Fruit fly (Drosophila melanogaster) whole organism, embryonic: ENCODE measurements around the gene CG7715.

ENCODE experiments used
- Ada2b ChIP-seq: fragments of 200-800 bp; sonication (Bioruptor generic); IDR thresholded peaks from 2 replicates; pipeline ENCODE4 v1.3.6; 2022; ENCODE audit warnings: missing biosample characterization, missing genetic modification characterization
- CG10543 ChIP-seq: fragments of 200-800 bp; sonication (Bioruptor generic); optimal IDR thresholded peaks from 3 replicates; lab custom pipeline; 2017; ENCODE audit warnings: missing biosample characterization, mild to moderate bottlenecking, missing genetic modification characterization, moderate library complexity
- CG11398 ChIP-seq: fragments of 200-800 bp; sonication (Bioruptor generic); optimal IDR thresholded peaks from 2 replicates; lab custom pipeline; 2016; ENCODE audit warnings: missing biosample characterization, missing genetic modification characterization
- CG12236 ChIP-seq: fragments of 200-800 bp; sonication (Bioruptor generic); optimal IDR thresholded peaks from 2 replicates; lab custom pipeline; 2016; ENCODE audit warnings: missing biosample characterization, missing genetic modification characterization
- CG12391 ChIP-seq: fragments of 200-800 bp; sonication (Bioruptor generic); optimal IDR thresholded peaks from 3 replicates; lab custom pipeline; 2018; ENCODE audit warnings: missing biosample characterization, mild to moderate bottlenecking, missing genetic modification characterization, moderate library complexity
- CG12942 ChIP-seq: fragments of 200-800 bp; sonication (Bioruptor generic); optimal IDR thresholded peaks from 3 replicates; lab custom pipeline; 2016; ENCODE audit warnings: missing biosample characterization, missing genetic modification characterization
- CG13287 ChIP-seq: fragments of 200-800 bp; sonication (Bioruptor generic); IDR thresholded peaks from 2 replicates; pipeline ENCODE4 v1.3.6; 2022; ENCODE audit warnings: missing biosample characterization, missing genetic modification characterization; ENCODE audit not compliant: partially characterized antibody
- CG16863 ChIP-seq: fragments of 200-800 bp; sonication (Bioruptor generic); optimal IDR thresholded peaks from 3 replicates; lab custom pipeline; 2016; ENCODE audit warnings: missing biosample characterization, missing genetic modification characterization
- CG17359 ChIP-seq: fragments of 200-800 bp; sonication (Bioruptor generic); optimal IDR thresholded peaks from 3 replicates; lab custom pipeline; 2018; ENCODE audit warnings: missing biosample characterization, mild to moderate bottlenecking, missing genetic modification characterization, moderate library complexity
- CG17361 ChIP-seq: fragments of 200-800 bp; sonication (Bioruptor generic); IDR thresholded peaks from 3 replicates; pipeline ENCODE4 v1.3.6; 2022; ENCODE audit warnings: missing biosample characterization, missing genetic modification characterization
- CG17568 ChIP-seq: fragments of 200-800 bp; sonication (Bioruptor generic); optimal IDR thresholded peaks from 2 replicates; lab custom pipeline; 2018; ENCODE audit warnings: missing biosample characterization, mild to moderate bottlenecking, missing genetic modification characterization, moderate library complexity
- CG32532 ChIP-seq: fragments of 200-800 bp; sonication (Bioruptor generic); IDR thresholded peaks from 2 replicates; pipeline ENCODE4 v1.3.6; 2022; ENCODE audit warnings: missing biosample characterization, missing genetic modification characterization
- CG32772 ChIP-seq: fragments of 200-800 bp; sonication (Bioruptor generic); IDR thresholded peaks from 2 replicates; pipeline ENCODE4 v1.3.6; 2022; ENCODE audit warnings: missing biosample characterization, missing genetic modification characterization
- CG3726 ChIP-seq: fragments of 200-800 bp; sonication (Bioruptor generic); IDR thresholded peaks from 3 replicates; pipeline ENCODE4, ENCODE4 v1.3.6; 2022; ENCODE audit warnings: missing biosample characterization, missing genetic modification characterization
- CG4424 ChIP-seq: fragments of 200-800 bp; sonication (Bioruptor generic); optimal IDR thresholded peaks from 3 replicates; lab custom pipeline; 2016; ENCODE audit warnings: missing biosample characterization, missing genetic modification characterization
- CG5245 ChIP-seq: fragments of 200-800 bp; sonication (Bioruptor generic); optimal IDR thresholded peaks from 3 replicates; lab custom pipeline; 2016; ENCODE audit warnings: missing biosample characterization, missing genetic modification characterization
- CG6175 ChIP-seq: fragments of 200-800 bp; sonication (Bioruptor generic); IDR thresholded peaks from 3 replicates; pipeline ENCODE4 v1.3.6; 2022; ENCODE audit warnings: missing biosample characterization, missing genetic modification characterization
- CG7745 ChIP-seq: fragments of 200-800 bp; sonication (Bioruptor generic); optimal IDR thresholded peaks from 2 replicates; lab custom pipeline; 2018; ENCODE audit warnings: missing biosample characterization, mild to moderate bottlenecking, missing genetic modification characterization, moderate library complexity
- CG9932 ChIP-seq: fragments of 200-800 bp; sonication (Bioruptor generic); IDR thresholded peaks from 2 replicates; pipeline ENCODE4 v1.3.6; 2022; ENCODE audit warnings: missing biosample characterization, missing genetic modification characterization
- CkIIα-i1 ChIP-seq: fragments of 200-800 bp; sonication (Bioruptor generic); IDR thresholded peaks from 2 replicates; pipeline ENCODE4 v1.3.6; 2022; ENCODE audit warnings: missing biosample characterization, missing genetic modification characterization
- Drgx ChIP-seq: fragments of 200-800 bp; sonication (Bioruptor generic); IDR thresholded peaks from 2 replicates; pipeline ENCODE4 v1.3.6; 2022; ENCODE audit warnings: missing biosample characterization, missing genetic modification characterization
- Ets65A ChIP-seq: fragments of 200-800 bp; sonication (Bioruptor generic); peaks from one replicate; lab custom pipeline; 2016; ENCODE audit warnings: missing biosample characterization, missing genetic modification characterization
- Fer1 ChIP-seq: fragments of 200-800 bp; sonication (Bioruptor generic); optimal IDR thresholded peaks from 2 replicates; lab custom pipeline; 2017; ENCODE audit warnings: missing biosample characterization, mild to moderate bottlenecking, missing genetic modification characterization
- H2.0 ChIP-seq: fragments of 200-800 bp; sonication (Bioruptor generic); IDR thresholded peaks from 2 replicates; pipeline ENCODE4 v1.3.6; 2022; ENCODE audit warnings: missing biosample characterization, missing genetic modification characterization
- HHEX ChIP-seq: fragments of 200-800 bp; sonication (Bioruptor generic); optimal IDR thresholded peaks from 3 replicates; lab custom pipeline; 2017; ENCODE audit warnings: missing biosample characterization, mild to moderate bottlenecking, missing genetic modification characterization, missing genetic modification reagents
- Hmr ChIP-seq: fragments of 200-800 bp; sonication (Bioruptor generic); optimal IDR thresholded peaks from 3 replicates; lab custom pipeline; 2017; ENCODE audit warnings: mild to moderate bottlenecking, missing biosample characterization, missing genetic modification reagents, missing genetic modification characterization
- Hr78 ChIP-seq, 2 experiments: fragments of 200-800 bp in 1 of 2; fragments of >200 bp in 1 of 2; sonication (Bioruptor generic) in 1 of 2; optimal IDR thresholded peaks; 2 replicates each; lab custom pipeline; 2017 to 2019; ENCODE audit warnings: missing biosample characterization in 2 of 2, missing genetic modification characterization in 2 of 2, mild to moderate bottlenecking in 1 of 2, moderate library complexity in 1 of 2
- Nf-YC ChIP-seq: fragments of 200-800 bp; optimal IDR thresholded peaks from 3 replicates; lab custom pipeline; 2019; ENCODE audit warnings: missing biosample characterization, mild to moderate bottlenecking, missing genetic modification characterization, moderate library complexity
- PHDP ChIP-seq: fragments of 200-800 bp; sonication (Bioruptor generic); optimal IDR thresholded peaks from 3 replicates; lab custom pipeline; 2018; ENCODE audit warnings: missing biosample characterization, mild to moderate bottlenecking, missing genetic modification characterization, moderate library complexity
- Pdp1 ChIP-seq, 2 experiments: fragments of 200-800 bp; sonication (Bioruptor generic); optimal IDR thresholded peaks; 3 replicates each; lab custom pipeline; 2016; ENCODE audit warnings: missing biosample characterization in 2 of 2, missing genetic modification characterization in 2 of 2, mild to moderate bottlenecking in 1 of 2, moderate library complexity in 1 of 2
- ato ChIP-seq: fragments of 200-800 bp; sonication (Bioruptor generic); IDR thresholded peaks from 2 replicates; pipeline ENCODE4 v1.3.6; 2022; ENCODE audit warnings: missing biosample characterization, missing genetic modification characterization; ENCODE audit not compliant: partially characterized antibody
- btn ChIP-seq: fragments of 200-800 bp; sonication (Bioruptor generic); optimal IDR thresholded peaks from 2 replicates; lab custom pipeline; 2016; ENCODE audit warnings: missing biosample characterization, missing genetic modification characterization
- cad ChIP-seq: fragments of >200 bp; optimal IDR thresholded peaks from 2 replicates; lab custom pipeline; 2017; ENCODE audit warnings: missing biosample characterization, missing genetic modification characterization
- chinmo ChIP-seq: fragments of 200-800 bp; sonication (Bioruptor generic); IDR thresholded peaks from 4 replicates; pipeline ENCODE4 v1.3.6; 2022; ENCODE audit warnings: missing biosample characterization, missing genetic modification characterization; ENCODE audit not compliant: partially characterized antibody
- dan ChIP-seq: fragments of 200-800 bp; sonication (Bioruptor generic); IDR thresholded peaks from 2 replicates; pipeline ENCODE4 v1.3.6; 2022; ENCODE audit warnings: missing biosample characterization, missing genetic modification characterization
- dpn ChIP-seq, 2 experiments: fragments of 200-800 bp; sonication (Bioruptor generic); optimal IDR thresholded peaks; 3 replicates each; lab custom pipeline; 2016; ENCODE audit warnings: missing biosample characterization in 2 of 2, missing genetic modification characterization in 2 of 2
- eyg ChIP-seq: fragments of 200-800 bp; sonication (Bioruptor generic); optimal IDR thresholded peaks from 3 replicates; lab custom pipeline; 2016; ENCODE audit warnings: missing biosample characterization, missing genetic modification characterization
- fru ChIP-seq: fragments of >200 bp; optimal IDR thresholded peaks from 2 replicates; lab custom pipeline; 2017
- gro ChIP-seq: fragments of 200-800 bp; sonication (Bioruptor generic); optimal IDR thresholded peaks from 2 replicates; lab custom pipeline; 2016; ENCODE audit warnings: missing biosample characterization, missing genetic modification characterization
- gsb-n ChIP-seq: fragments of 200-800 bp; sonication (Bioruptor generic); optimal IDR thresholded peaks from 3 replicates; lab custom pipeline; 2018; ENCODE audit warnings: missing biosample characterization, mild to moderate bottlenecking, missing genetic modification characterization
- inv ChIP-seq: fragments of 200-800 bp; sonication (Bioruptor generic); IDR thresholded peaks from 2 replicates; pipeline ENCODE4 v1.3.6; 2022; ENCODE audit warnings: missing biosample characterization, missing genetic modification characterization; ENCODE audit not compliant: partially characterized antibody
- jumu ChIP-seq: fragments of 200-800 bp; sonication (Bioruptor generic); optimal IDR thresholded peaks from 3 replicates; lab custom pipeline; 2016; ENCODE audit warnings: missing biosample characterization, missing genetic modification characterization
- kay ChIP-seq: fragments of 200-800 bp; sonication (Bioruptor generic); optimal IDR thresholded peaks from 2 replicates; lab custom pipeline; 2016; ENCODE audit warnings: missing biosample characterization, missing genetic modification characterization
- knrl ChIP-seq: fragments of 200-800 bp; sonication (Bioruptor generic); IDR thresholded peaks from 3 replicates; pipeline ENCODE4 v1.3.6; 2022; ENCODE audit warnings: missing biosample characterization, missing genetic modification characterization; ENCODE audit not compliant: partially characterized antibody
- org-1 ChIP-seq: fragments of 200-800 bp; sonication (Bioruptor generic); optimal IDR thresholded peaks from 2 replicates; lab custom pipeline; 2017; ENCODE audit warnings: missing biosample characterization, missing genetic modification characterization
- pho ChIP-seq: fragments of 200-800 bp; sonication (Bioruptor generic); optimal IDR thresholded peaks from 2 replicates; lab custom pipeline; 2016; ENCODE audit warnings: missing biosample characterization, missing genetic modification characterization
- salm ChIP-seq: fragments of 200-800 bp; sonication (Bioruptor generic); optimal IDR thresholded peaks from 2 replicates; lab custom pipeline; 2018; ENCODE audit warnings: missing biosample characterization, mild to moderate bottlenecking, missing genetic modification characterization
- toy ChIP-seq: fragments of 200-800 bp; sonication (Bioruptor generic); IDR thresholded peaks from 2 replicates; pipeline ENCODE4 v1.3.6; 2022; ENCODE audit warnings: missing biosample characterization, missing genetic modification characterization
- unc-4 ChIP-seq: fragments of 200-800 bp; sonication (Bioruptor generic); IDR thresholded peaks from 2 replicates; pipeline ENCODE4 v1.3.6; 2022; ENCODE audit warnings: missing biosample characterization, missing genetic modification characterization; ENCODE audit not compliant: partially characterized antibody
- vnd ChIP-seq: fragments of 200-800 bp; sonication (Bioruptor generic); IDR thresholded peaks from 3 replicates; pipeline ENCODE4 v1.3.6; 2022; ENCODE audit warnings: missing biosample characterization, missing genetic modification characterization; ENCODE audit not compliant: partially characterized antibody

The CG7715 gene

DNA sequence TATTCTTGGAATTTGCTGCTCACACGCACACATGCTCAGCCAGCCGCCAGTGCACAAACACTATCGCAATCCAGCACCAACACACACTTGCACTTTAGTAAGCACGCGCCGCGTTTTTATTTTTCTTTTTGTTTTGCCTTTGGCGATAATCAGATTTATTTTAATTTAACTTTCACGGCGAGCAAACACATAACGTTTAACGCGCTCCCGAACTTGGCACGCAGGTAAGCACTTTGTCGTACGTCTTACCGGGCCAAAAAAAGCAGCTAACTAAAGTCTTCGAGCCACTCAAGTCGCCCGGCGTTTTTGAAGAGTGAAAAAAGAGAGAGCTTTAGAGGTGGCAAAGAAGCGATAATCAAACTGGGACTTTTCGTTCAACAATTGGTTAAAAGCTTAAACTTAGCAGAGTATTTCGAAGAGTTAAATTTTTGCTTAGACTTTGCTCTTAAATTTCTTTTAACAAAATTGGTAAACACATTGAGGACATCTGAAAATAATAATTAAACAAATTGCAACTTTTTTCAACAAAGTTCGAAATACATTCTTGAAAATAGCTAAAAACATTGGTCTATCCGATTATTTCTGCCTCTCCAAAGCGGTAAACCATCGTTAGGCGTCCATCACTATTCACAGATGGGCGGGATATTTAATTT, 15.1 kb upstream of the CG7715 start, which contains the start of gene Mekk1 (continued):
- peak; percentile 53 for TF ChIP-seq jumu
- no peak for TF ChIP-seq CG6175 (GFP tag; lab: Robert Waterston, UW)
- TF ChIP-seq PHDP: peak; percentile 43
- peak; percentile 13 for TF ChIP-seq HHEX (GFP tag; lab: Kevin White, UChicago)
- no peak for TF ChIP-seq CG7745 (tag; lab: Kevin White, UChicago)
- TF ChIP-seq chinmo (GFP tag; lab: Robert Waterston, UW): peak; percentile 66; the same call in 1 of the 4 replicates
- TF ChIP-seq dpn (GFP tag; optimal IDR thresholded peaks at IDR 0.05; lab: Kevin White, UChicago): peak; percentile 39 to 52
- peak; percentile 32 to 42 for TF ChIP-seq Pdp1 (GFP tag; optimal IDR thresholded peaks at IDR 0.05; lab: Kevin White, UChicago)
- peak; percentile 29 for TF ChIP-seq gsb-n (tag; lab: Kevin White, UChicago)
- TF ChIP-seq fru (lab: Kevin White, UChicago): no peak
- TF ChIP-seq Fer1 (GFP tag; lab: Kevin White, UChicago): peak; percentile 73
- no peak for TF ChIP-seq dan (GFP tag; lab: Robert Waterston, UW)
- no peak for TF ChIP-seq H2.0 (GFP tag; lab: Robert Waterston, UW)
- no peak for TF ChIP-seq CkIIα-i1 (GFP tag; lab: Robert Waterston, UW)
- peak; percentile 74 for TF ChIP-seq knrl (GFP tag; lab: Robert Waterston, UW)
- no peak for TF ChIP-seq CG32532 (GFP tag; lab: Robert Waterston, UW)
- TF ChIP-seq CG11398 (GFP tag; lab: Kevin White, UChicago): no peak
- no peak for TF ChIP-seq eyg (GFP tag; lab: Kevin White, UChicago)
- TF ChIP-seq Drgx (GFP tag; lab: Robert Waterston, UW): peak; percentile 5; the same call in 1 of the 2 replicates
- peak; percentile 63 for TF ChIP-seq pho (GFP tag; lab: Kevin White, UChicago)
- TF ChIP-seq gro: peak; percentile 59
- no peak for TF ChIP-seq toy (GFP tag; lab: Robert Waterston, UW)
- TF ChIP-seq CG3726 (GFP tag; lab: Robert Waterston, UW): no peak
- no peak for TF ChIP-seq org-1
- peak; percentile 65 for TF ChIP-seq Nf-YC
- no peak for TF ChIP-seq btn (GFP tag; lab: Kevin White, UChicago)
- TF ChIP-seq Ada2b: no peak
- no peak for TF ChIP-seq CG12236 (GFP tag; lab: Kevin White, UChicago)
- peak; percentile 54 for TF ChIP-seq CG4424 (GFP tag; lab: Kevin White, UChicago)
- TF ChIP-seq CG12942 (GFP tag; lab: Kevin White, UChicago): peak; percentile 25
- TF ChIP-seq CG16863 (GFP tag; lab: Kevin White, UChicago): no peak
- TF ChIP-seq CG17361 (GFP tag; lab: Robert Waterston, UW): peak; percentile 58
- TF ChIP-seq CG13287: peak; percentile 74
- TF ChIP-seq inv (GFP tag; lab: Robert Waterston, UW): peak; percentile 56
- peak; percentile 66 for TF ChIP-seq CG12391 (tag; lab: Kevin White, UChicago)
- TF ChIP-seq unc-4 (GFP tag; lab: Robert Waterston, UW): peak; percentile 74
- no peak for TF ChIP-seq salm (tag; lab: Kevin White, UChicago)
- no peak for TF ChIP-seq cad (GFP tag; lab: Kevin White, UChicago)
- TF ChIP-seq Ets65A (GFP tag; lab: Kevin White, UChicago): peak; percentile 81
- TF ChIP-seq CG17568 (GFP tag; lab: Kevin White, UChicago): no peak
- TF ChIP-seq CG9932 (GFP tag; lab: Robert Waterston, UW): peak; percentile 76
- TF ChIP-seq CG32772 (GFP tag; lab: Robert Waterston, UW): no peak
- peak; percentile 22 for TF ChIP-seq kay (GFP tag; lab: Kevin White, UChicago)
- peak; percentile 71 for TF ChIP-seq CG10543 (GFP tag; lab: Kevin White, UChicago)
- TF ChIP-seq ato (GFP tag; lab: Robert Waterston, UW): no peak
- peak; percentile 29 for TF ChIP-seq CG5245
- TF ChIP-seq Hmr (GFP tag; lab: Kevin White, UChicago): peak; percentile 53
- TF ChIP-seq Hr78 (GFP tag; optimal IDR thresholded peaks at IDR 0.05; lab: Kevin White, UChicago): no peak
- TF ChIP-seq CG17359 (tag; lab: Kevin White, UChicago): peak; percentile 29
- TF ChIP-seq vnd (GFP tag; lab: Robert Waterston, UW): peak; percentile 58; the same call in 1 of the 3 replicates
